Fruit fly (Drosophila melanogaster) whole organism, adult: Measurements from ENCODE around the gene CG11226.
A peak's percentile ranks its signal among the peaks of the same experiment; 100 is the strongest.

ENCODE experiments used
- CG11617 ChIP-seq: fragments of 200-800 bp; sonication (Bioruptor generic); optimal IDR thresholded peaks from 2 replicates; lab custom pipeline; 2017; ENCODE audit warnings: mild to moderate bottlenecking, missing biosample characterization, missing genetic modification reagents, missing genetic modification characterization
- CG12768 ChIP-seq: fragments of 200-800 bp; sonication (Bioruptor generic); optimal IDR thresholded peaks from 2 replicates; lab custom pipeline; 2017; ENCODE audit warnings: missing biosample characterization, missing genetic modification characterization, mild to moderate bottlenecking, moderate library complexity, missing genetic modification reagents
- CG14711 ChIP-seq: fragments of 200-800 bp; sonication (Bioruptor generic); optimal IDR thresholded peaks from 2 replicates; lab custom pipeline; 2018; ENCODE audit warnings: missing biosample characterization, mild to moderate bottlenecking, missing genetic modification characterization, moderate library complexity
- CG1620 ChIP-seq: fragments of 200-800 bp; sonication (Bioruptor generic); optimal IDR thresholded peaks from 2 replicates; lab custom pipeline; 2016; ENCODE audit warnings: missing biosample characterization, missing genetic modification characterization
- CG33017 ChIP-seq: fragments of 200-800 bp; sonication (Bioruptor generic); optimal IDR thresholded peaks from 2 replicates; lab custom pipeline; 2018; ENCODE audit warnings: missing biosample characterization, mild to moderate bottlenecking, missing genetic modification characterization, moderate library complexity
- CG5204 ChIP-seq: fragments of 200-800 bp; sonication (Bioruptor generic); optimal IDR thresholded peaks from 2 replicates; lab custom pipeline; 2016; ENCODE audit warnings: missing biosample characterization, missing genetic modification characterization
- CG7045 ChIP-seq: fragments of 200-800 bp; sonication (Bioruptor generic); optimal IDR thresholded peaks from 2 replicates; lab custom pipeline; 2017; ENCODE audit warnings: missing biosample characterization, mild to moderate bottlenecking, missing genetic modification characterization
- CG7101 ChIP-seq: fragments of 200-800 bp; sonication (Bioruptor generic); optimal IDR thresholded peaks from 2 replicates; lab custom pipeline; 2018; ENCODE audit warnings: missing biosample characterization, mild to moderate bottlenecking, missing genetic modification characterization, moderate library complexity
- Clk ChIP-seq: fragments of 200-800 bp; sonication (Bioruptor generic); optimal IDR thresholded peaks from 2 replicates; lab custom pipeline; 2017; ENCODE audit warnings: missing biosample characterization, missing genetic modification characterization
- Crg-1 ChIP-seq: fragments of 200-800 bp; sonication (Bioruptor generic); optimal IDR thresholded peaks from 2 replicates; lab custom pipeline; 2016; ENCODE audit warnings: missing biosample characterization, missing genetic modification characterization
- Hr96 ChIP-seq: fragments of 200-800 bp; sonication (Bioruptor generic); optimal IDR thresholded peaks from 2 replicates; lab custom pipeline; 2016; ENCODE audit warnings: missing biosample characterization, missing genetic modification characterization
- Mnt ChIP-seq: fragments of 200-800 bp; sonication (Bioruptor generic); optimal IDR thresholded peaks from 2 replicates; lab custom pipeline; 2016; ENCODE audit warnings: missing biosample characterization, mild to moderate bottlenecking, missing genetic modification characterization
- bab1 ChIP-seq: fragments of 200-800 bp; sonication (Bioruptor generic); optimal IDR thresholded peaks from 3 replicates; lab custom pipeline; 2019; ENCODE audit warnings: missing biosample characterization, mild to moderate bottlenecking, missing genetic modification characterization, moderate library complexity
- cic ChIP-seq: fragments of 200-800 bp; sonication (Bioruptor generic); optimal IDR thresholded peaks from 2 replicates; lab custom pipeline; 2017; ENCODE audit warnings: missing biosample characterization, mild to moderate bottlenecking, missing genetic modification characterization, moderate library complexity
- cnc ChIP-seq, 2 experiments: fragments of >200 bp; optimal IDR thresholded peaks; 2 replicates each; lab custom pipeline; 2017
- kay ChIP-seq: fragments of 200-800 bp; sonication (Bioruptor generic); peaks from one replicate; lab custom pipeline; 2016; ENCODE audit warnings: missing biosample characterization, missing genetic modification characterization, borderline replicate concordance
- ovo ChIP-seq: fragments of 200-800 bp; sonication (Bioruptor generic); optimal IDR thresholded peaks from 2 replicates; lab custom pipeline; 2016; ENCODE audit warnings: missing biosample characterization, missing genetic modification characterization
- pad ChIP-seq: fragments of 200-800 bp; sonication (Bioruptor generic); optimal IDR thresholded peaks from 3 replicates; lab custom pipeline; 2017; ENCODE audit warnings: missing biosample characterization, missing genetic modification characterization, mild to moderate bottlenecking, moderate library complexity, missing genetic modification reagents
- tj ChIP-seq: fragments of 200-800 bp; sonication (Bioruptor generic); optimal IDR thresholded peaks from 3 replicates; lab custom pipeline; 2017; ENCODE audit warnings: missing biosample characterization, mild to moderate bottlenecking, missing genetic modification characterization, moderate library complexity
- toe ChIP-seq: fragments of 200-800 bp; sonication (Bioruptor generic); optimal IDR thresholded peaks from 2 replicates; lab custom pipeline; 2016; ENCODE audit warnings: missing biosample characterization, missing genetic modification characterization

The CG11226 gene

dm6 chr3L:22823230-22823629 lies 13.6 kb upstream of the CG11226 start:
- TF ChIP-seq Hr96 (GFP tag; lab: Kevin White, UChicago): no peak
- TF ChIP-seq Clk (GFP tag; lab: Kevin White, UChicago): no peak
- peak; percentile 59 for TF ChIP-seq kay (GFP tag; lab: Kevin White, UChicago)
- TF ChIP-seq toe: peak; percentile 4

dm6 chr3L:22824668-22825192 lies 12.1 kb upstream of the CG11226 start:
- peak; percentile 43 for TF ChIP-seq pad
- TF ChIP-seq CG7045 (GFP tag; lab: Kevin White, UChicago): no peak
- TF ChIP-seq Mnt: peak; percentile 80
- TF ChIP-seq Hr96 (GFP tag; lab: Kevin White, UChicago): peak; percentile 48
- TF ChIP-seq bab1 (GFP tag; lab: Kevin White, UChicago): peak; percentile 9
- no peak for TF ChIP-seq CG1620
- TF ChIP-seq tj (GFP tag; lab: Kevin White, UChicago): peak; percentile 34
- no peak for TF ChIP-seq kay (GFP tag; lab: Kevin White, UChicago)
- TF ChIP-seq CG33017: peak; percentile 69
- no peak for TF ChIP-seq cnc (optimal IDR thresholded peaks at IDR 0.05; lab: Kevin White, UChicago)
- peak; percentile 74 for TF ChIP-seq cic
- peak; percentile 69 for TF ChIP-seq CG12768
- peak; percentile 30 for TF ChIP-seq CG7101 (tag; lab: Kevin White, UChicago)
- peak; percentile 60 for TF ChIP-seq CG11617 (GFP tag; lab: Kevin White, UChicago)
- TF ChIP-seq Clk (GFP tag; lab: Kevin White, UChicago): peak; percentile 59
- TF ChIP-seq toe: no peak
- peak; percentile 5 for TF ChIP-seq ovo (GFP tag; lab: Kevin White, UChicago)
- TF ChIP-seq CG5204 (GFP tag; lab: Kevin White, UChicago): no peak
- TF ChIP-seq CG14711 (tag; lab: Kevin White, UChicago): peak; percentile 8
- TF ChIP-seq Crg-1 (GFP tag; lab: Kevin White, UChicago): peak; percentile 21

- no peak for TF ChIP-seq CG11617 (GFP tag; lab: Kevin White, UChicago)
- TF ChIP-seq bab1 (GFP tag; lab: Kevin White, UChicago): no peak
- peak; percentile 93 for TF ChIP-seq tj (GFP tag; lab: Kevin White, UChicago)
- no peak for TF ChIP-seq cic
These were observed 10.6 kb upstream of the CG11226 start for dm6 chr3L:22826236-22826635.

- TF ChIP-seq pad (no peak), tj (GFP tag; lab: Kevin White, UChicago) (peak; percentile 98)
These were observed 6.7 kb upstream of the CG11226 start for dm6 chr3L:22830132-22830697.

- TF ChIP-seq Crg-1 (GFP tag; lab: Kevin White, UChicago) (no peak), CG7101 (tag; lab: Kevin White, UChicago) (peak; percentile 35), CG5204 (GFP tag; lab: Kevin White, UChicago) (no peak), CG1620 (no peak), CG11617 (GFP tag; lab: Kevin White, UChicago) (peak; percentile 74), tj (GFP tag; lab: Kevin White, UChicago) (peak; percentile 71), bab1 (GFP tag; lab: Kevin White, UChicago) (peak; percentile 8), ovo (GFP tag; lab: Kevin White, UChicago) (peak; percentile 44), Hr96 (GFP tag; lab: Kevin White, UChicago) (peak; percentile 23), CG14711 (tag; lab: Kevin White, UChicago) (peak; percentile 5), cic (peak; percentile 87), CG7045 (GFP tag; lab: Kevin White, UChicago) (peak; percentile 67), Clk (GFP tag; lab: Kevin White, UChicago) (peak; percentile 75), Mnt (peak; percentile 61), CG33017 (peak; percentile 53), toe (no peak), pad (peak; percentile 77), kay (GFP tag; lab: Kevin White, UChicago) (no peak), cnc (optimal IDR thresholded peaks at IDR 0.05; lab: Kevin White, UChicago) (no peak), CG12768 (peak; percentile 86)
These were observed 1.5 kb upstream of the CG11226 start, which contains the start of gene jim for dm6 chr3L:22835144-22835964. Gene jim, minus strand, starts transcription at chr3L:22835194.

- TF ChIP-seq pad: peak; percentile 13
- TF ChIP-seq Mnt: peak; percentile 23
- peak; percentile 43 for TF ChIP-seq Hr96 (GFP tag; lab: Kevin White, UChicago)
- TF ChIP-seq Clk (GFP tag; lab: Kevin White, UChicago): peak; percentile 53
- peak; percentile 4 for TF ChIP-seq CG11617 (GFP tag; lab: Kevin White, UChicago)
- TF ChIP-seq kay (GFP tag; lab: Kevin White, UChicago): peak; percentile 76
- TF ChIP-seq CG12768: peak; percentile 69
- TF ChIP-seq cic: peak; percentile 77
- peak; percentile 3 for TF ChIP-seq toe
- peak; percentile 19 for TF ChIP-seq CG33017
- TF ChIP-seq tj (GFP tag; lab: Kevin White, UChicago): peak; percentile 29
- no peak for TF ChIP-seq bab1 (GFP tag; lab: Kevin White, UChicago)
- no peak for TF ChIP-seq CG7101 (tag; lab: Kevin White, UChicago)
- TF ChIP-seq CG7045 (GFP tag; lab: Kevin White, UChicago): no peak
- TF ChIP-seq CG14711 (tag; lab: Kevin White, UChicago): peak; percentile 42
- TF ChIP-seq cnc (optimal IDR thresholded peaks at IDR 0.05; lab: Kevin White, UChicago): no peak
These were observed 1.1 kb downstream of the CG11226 start for dm6 chr3L:22837651-22838614.
